Worm (Caenorhabditis elegans) whole organism, young adult: ENCODE measurements around the gene glb-16.

ENCODE experiments used
- B0336.3 ChIP-seq: fragments of 200-800 bp; sonication (Bioruptor generic); IDR thresholded peaks from 2 replicates; pipeline ENCODE4 v1.3.6; 2022; ENCODE audit warnings: missing genetic modification characterization, missing compliant biosample characterization
- C17E4.6 ChIP-seq: fragments of 200-800 bp; sonication (Bioruptor generic); IDR thresholded peaks from 2 replicates; pipeline ENCODE4 v1.3.6; 2022; ENCODE audit warnings: missing genetic modification reagents, missing genetic modification characterization, missing compliant biosample characterization
- F33H1.4 ChIP-seq: fragments of 200-800 bp; sonication (Bioruptor generic); IDR thresholded peaks from 2 replicates; pipeline ENCODE4 v1.3.6; 2022; ENCODE audit warnings: missing genetic modification reagents, missing genetic modification characterization, missing compliant biosample characterization
- T07F8.4 ChIP-seq: sonication (generic microtip); optimal IDR thresholded peaks from 2 replicates; lab custom pipeline; 2016; ENCODE audit warnings: mild to moderate bottlenecking, missing genetic modification characterization, moderate library complexity, missing compliant biosample characterization
- Y79H2A.3 ChIP-seq: fragments of 200-800 bp; sonication (Bioruptor generic); conservative IDR thresholded peaks from 2 replicates; pipeline ENCODE4 v1.3.6; 2022; ENCODE audit warnings: missing genetic modification reagents, missing genetic modification characterization, missing compliant biosample characterization
- aptf-2 ChIP-seq: fragments of 200-800 bp; sonication (Bioruptor generic); conservative IDR thresholded peaks from 2 replicates; pipeline ENCODE4 v1.3.6; 2022; ENCODE audit warnings: missing genetic modification reagents, missing genetic modification characterization, missing compliant biosample characterization
- atf-7 ChIP-seq: sonication (generic microtip); optimal IDR thresholded peaks from 2 replicates; lab custom pipeline; 2017; ENCODE audit warnings: mild to moderate bottlenecking, missing genetic modification characterization, missing compliant biosample characterization
- athp-1 ChIP-seq: sonication (generic microtip); optimal IDR thresholded peaks from 2 replicates; lab custom pipeline; 2017; ENCODE audit warnings: mild to moderate bottlenecking, missing genetic modification characterization, missing compliant biosample characterization
- attf-3 ChIP-seq: fragments of 200-800 bp; sonication (Bioruptor generic); conservative IDR thresholded peaks from 2 replicates; pipeline ENCODE4 v1.3.6; 2022; ENCODE audit warnings: missing genetic modification reagents, missing genetic modification characterization, missing compliant biosample characterization
- attf-5 ChIP-seq: fragments of 200-800 bp; sonication (Bioruptor generic); optimal IDR thresholded peaks from 2 replicates; lab custom pipeline; 2018; ENCODE audit warnings: mild to moderate bottlenecking, missing genetic modification characterization, missing compliant biosample characterization
- bed-1 ChIP-seq: fragments of 200-800 bp; sonication (Bioruptor generic); IDR thresholded peaks from 2 replicates; pipeline ENCODE4 v1.3.6; 2022; ENCODE audit warnings: missing genetic modification reagents, missing genetic modification characterization, missing compliant biosample characterization
- ccch-3 ChIP-seq: fragments of 200-800 bp; sonication (Bioruptor generic); optimal IDR thresholded peaks from 2 replicates; lab custom pipeline; 2018; ENCODE audit warnings: mild to moderate bottlenecking, missing genetic modification characterization, missing compliant biosample characterization
- ceh-100 ChIP-seq: fragments of 200-800 bp; sonication (Bioruptor generic); IDR thresholded peaks from 2 replicates; pipeline ENCODE4 v1.3.6; 2022; ENCODE audit warnings: missing genetic modification reagents, missing genetic modification characterization, missing compliant biosample characterization
- ceh-58 ChIP-seq: fragments of 200-800 bp; sonication (Bioruptor generic); IDR thresholded peaks from 2 replicates; pipeline ENCODE4 v1.3.6; 2022; ENCODE audit warnings: missing genetic modification characterization, missing compliant biosample characterization
- ceh-79 ChIP-seq: sonication (generic microtip); optimal IDR thresholded peaks from 2 replicates; lab custom pipeline; 2017; ENCODE audit warnings: mild to moderate bottlenecking, missing genetic modification characterization, missing compliant biosample characterization
- chd-7 ChIP-seq: sonication (generic microtip); optimal IDR thresholded peaks from 2 replicates; lab custom pipeline; 2016; ENCODE audit warnings: mild to moderate bottlenecking, missing genetic modification characterization, moderate library complexity, missing compliant biosample characterization
- egl-44 ChIP-seq: fragments of 200-800 bp; sonication (Bioruptor generic); IDR thresholded peaks from 2 replicates; pipeline ENCODE4 v1.3.6; 2022; ENCODE audit warnings: missing genetic modification reagents, missing genetic modification characterization, missing compliant biosample characterization
- egrh-3 ChIP-seq: fragments of 200-800 bp; sonication (Bioruptor generic); IDR thresholded peaks from 2 replicates; pipeline ENCODE4 v1.3.6; 2022; ENCODE audit warnings: missing genetic modification reagents, missing genetic modification characterization, missing compliant biosample characterization
- ets-4 ChIP-seq: fragments of 200-800 bp; sonication (Bioruptor generic); optimal IDR thresholded peaks from 2 replicates; lab custom pipeline; 2018; ENCODE audit warnings: mild to moderate bottlenecking, missing genetic modification characterization, missing compliant biosample characterization
- lin-40 ChIP-seq: sonication (generic microtip); optimal IDR thresholded peaks from 2 replicates; lab custom pipeline; 2016; ENCODE audit warnings: missing genetic modification characterization, mild to moderate bottlenecking, missing compliant biosample characterization, missing genotype, missing genetic modification reagents
- lin-54 ChIP-seq: fragments of 200-800 bp; sonication (Bioruptor generic); optimal IDR thresholded peaks from 2 replicates; lab custom pipeline; 2018; ENCODE audit warnings: mild to moderate bottlenecking, missing genetic modification characterization, missing compliant biosample characterization
- madf-8 ChIP-seq: fragments of 200-800 bp; sonication (Bioruptor generic); conservative IDR thresholded peaks from 2 replicates; pipeline ENCODE4 v1.3.6; 2022; ENCODE audit warnings: missing genetic modification reagents, missing genetic modification characterization, missing compliant biosample characterization
- mxl-1 ChIP-seq: sonication (generic microtip); optimal IDR thresholded peaks from 2 replicates; lab custom pipeline; 2016; ENCODE audit warnings: missing genetic modification characterization, missing compliant biosample characterization
- nfya-2 ChIP-seq: fragments of 200-800 bp; sonication (Bioruptor generic); IDR thresholded peaks from 2 replicates; pipeline ENCODE4 v1.3.6; 2022; ENCODE audit warnings: missing genetic modification reagents, missing genetic modification characterization, missing compliant biosample characterization
- nhr-80 ChIP-seq: sonication (generic microtip); optimal IDR thresholded peaks from 2 replicates; lab custom pipeline; 2016; ENCODE audit warnings: missing genetic modification characterization, missing compliant biosample characterization
- pha-4 ChIP-seq: fragments of 150-350 bp; sonication (generic microtip); optimal IDR thresholded peaks from 2 replicates; lab custom pipeline; 2014; ENCODE audit warnings: missing biosample characterization, missing genetic modification reagents, missing genetic modification characterization
- rec-8 ChIP-seq, 2 experiments: sonication (generic microtip); optimal IDR thresholded peaks; 2 replicates each; lab custom pipeline; 2016; ENCODE audit warnings: mild to moderate bottlenecking in 2 of 2, missing genetic modification characterization in 2 of 2, missing genetic modification reagents in 2 of 2, missing genotype in 2 of 2, missing biosample characterization in 1 of 2, missing compliant biosample characterization in 1 of 2, moderate library complexity in 1 of 2
- snpc-4 ChIP-seq, 5 experiments: fragments of 150-350 bp in 1 of 5; sonication (generic microtip) in 4 of 5; optimal IDR thresholded peaks; 2 replicates each; lab custom pipeline; 2014 to 2018; ENCODE audit warnings: missing genetic modification characterization in 5 of 5, missing biosample characterization in 3 of 5, antibody characterized with exemption in 2 of 5, mild to moderate bottlenecking in 2 of 5, missing compliant biosample characterization in 2 of 5, missing genotype in 2 of 5, moderate library complexity in 2 of 5, missing genetic modification reagents in 1 of 5
- somi-1 ChIP-seq: fragments of 200-800 bp; sonication (Bioruptor generic); optimal IDR thresholded peaks from 2 replicates; lab custom pipeline; 2018; ENCODE audit warnings: mild to moderate bottlenecking, missing genetic modification characterization, missing compliant biosample characterization
- tbp1 ChIP-seq: fragments of 200-800 bp; sonication (Bioruptor generic); optimal IDR thresholded peaks from 2 replicates; lab custom pipeline; 2018; ENCODE audit warnings: mild to moderate bottlenecking, missing genetic modification characterization, missing compliant biosample characterization
- tbx-9 ChIP-seq: sonication (generic microtip); optimal IDR thresholded peaks from 2 replicates; lab custom pipeline; 2016; ENCODE audit warnings: borderline replicate concordance, missing genetic modification characterization, inconsistent platforms, missing compliant biosample characterization
- zfh-2 ChIP-seq: fragments of 200-800 bp; sonication (Bioruptor generic); conservative IDR thresholded peaks from 2 replicates; pipeline ENCODE4 v1.3.6; 2022; ENCODE audit warnings: missing genetic modification reagents, missing genetic modification characterization, missing compliant biosample characterization

The glb-16 gene

ce11 chrX:7537742-7538268, 2.1 kb downstream of the glb-16 start, which contains the start of gene dpy-7:
dpy-7 (minus strand) TSS chrX:7537792.
- TF ChIP-seq egrh-3 (GFP tag; lab: Robert Waterston, UW) (no peak), mxl-1 (tag; lab: Kevin White, UChicago) (no peak), athp-1 (tag; lab: Kevin White, UChicago) (no peak), attf-5 (GFP tag; lab: Kevin White, UChicago) (no peak), tbx-9 (tag; lab: Kevin White, UChicago) (no peak), ceh-79 (tag; lab: Kevin White, UChicago) (no peak), nhr-80 (tag; lab: Kevin White, UChicago) (no peak), ceh-100 (no peak), pha-4 (tag; lab: Kevin White, UChicago) (no peak), ceh-58 (GFP tag; lab: Robert Waterston, UW) (no peak), somi-1 (GFP tag; lab: Kevin White, UChicago) (no peak)

DNA sequence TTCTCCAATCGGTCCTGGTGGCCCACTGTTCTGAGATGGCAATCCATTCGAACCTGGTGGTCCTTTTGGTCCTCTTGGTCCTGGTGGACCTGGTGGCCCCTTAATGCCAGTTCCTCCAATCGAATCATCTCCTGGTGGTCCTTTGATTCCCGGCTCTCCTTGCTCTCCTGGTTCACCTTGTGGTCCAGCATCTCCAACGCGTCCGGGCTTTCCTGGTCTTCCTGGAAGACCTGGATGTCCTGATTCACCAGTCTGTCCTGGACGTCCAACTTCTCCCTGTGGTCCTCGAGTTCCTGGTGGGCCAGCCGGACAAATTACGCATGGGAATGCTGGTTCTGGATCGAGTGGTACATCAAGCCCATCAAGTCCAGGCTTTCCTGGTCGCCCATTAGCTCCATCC, 3.1 kb downstream of the glb-16 start:
- TF ChIP-seq egrh-3 (GFP tag; lab: Robert Waterston, UW) (0 out of 2 replicates have a peak, but pooled peaks have one; percentile 2), zfh-2 (GFP tag; lab: Robert Waterston, UW) (peak; percentile 82), ets-4 (GFP tag; lab: Kevin White, UChicago) (no peak)

- TF ChIP-seq lin-40 (no peak), zfh-2 (GFP tag; lab: Robert Waterston, UW) (0 out of 2 replicates have a peak, but pooled peaks have one; percentile 23)
Observed at ce11 chrX:7534454-7534853, 5.5 kb downstream of the glb-16 start.

- TF ChIP-seq atf-7 (tag; lab: Kevin White, UChicago) (no peak), tbp1 (GFP tag; lab: Kevin White, UChicago) (no peak), egl-44 (GFP tag; lab: Robert Waterston, UW) (no peak)
Observed at ce11 chrX:7532632-7533031, 7.3 kb downstream of the glb-16 start, which contains the start of gene ceh-14. ceh-14 (minus strand) TSS chrX:7532732.

DNA sequence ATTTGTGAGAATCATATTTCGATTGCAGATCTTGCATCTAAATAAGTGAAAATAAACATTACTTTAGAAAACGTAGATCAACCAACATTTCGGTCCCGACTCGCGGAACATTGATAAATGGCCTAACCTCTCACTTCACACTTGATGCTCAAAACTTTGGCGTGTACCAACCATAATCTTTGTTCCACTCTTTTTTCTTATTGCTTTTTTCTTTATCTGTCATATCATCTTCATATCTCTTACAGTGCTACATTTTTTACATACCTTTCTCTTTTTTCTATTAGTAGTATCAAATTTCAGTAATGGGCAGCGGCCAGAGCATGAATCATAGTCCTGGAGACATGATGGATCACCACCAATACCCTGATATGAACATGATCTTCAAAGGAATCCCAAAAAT, 14.7 kb downstream of the glb-16 start, which contains the start of gene F46C8.3:
TSS of gene F46C8.3 (plus strand) at position 301 of the 400 bp plus-strand sequence.
- no peak for TF ChIP-seq T07F8.4
- TF ChIP-seq, all 124 proteins: peak for 0

ce11 chrX:7523799-7524198, 16.1 kb downstream of the glb-16 start:
- TF ChIP-seq attf-3 (no peak), zfh-2 (GFP tag; lab: Robert Waterston, UW) (0 out of 2 replicates have a peak, but pooled peaks have one; percentile 29)
- TF ChIP-seq, all 124 proteins: peak for 1

ce11 chrX:7522595-7522994, 17.3 kb downstream of the glb-16 start:
- TF ChIP-seq rec-8 (tag; optimal IDR thresholded peaks at IDR 0.05; lab: Kevin White, UChicago) (no peak), nfya-2 (GFP tag; lab: Robert Waterston, UW) (no peak), T07F8.4 (no peak), egl-44 (GFP tag; lab: Robert Waterston, UW) (no peak), Y79H2A.3 (no peak), F33H1.4 (GFP tag; lab: Robert Waterston, UW) (no peak), madf-8 (GFP tag; lab: Robert Waterston, UW) (no peak), ccch-3 (GFP tag; lab: Kevin White, UChicago) (no peak), zfh-2 (GFP tag; lab: Robert Waterston, UW) (no peak), aptf-2 (GFP tag; lab: Robert Waterston, UW) (no peak), chd-7 (tag; lab: Kevin White, UChicago) (no peak), bed-1 (GFP tag; lab: Robert Waterston, UW) (no peak), mxl-1 (tag; lab: Kevin White, UChicago) (no peak), snpc-4 (GFP tag; optimal IDR thresholded peaks at IDR 0.05; lab: Kevin White, UChicago) (no peak), snpc-4 (tag; optimal IDR thresholded peaks at IDR 0.05; lab: Kevin White, UChicago) (no peak), lin-54 (GFP tag; lab: Kevin White, UChicago) (no peak), B0336.3 (no peak), C17E4.6 (GFP tag; lab: Robert Waterston, UW) (no peak), tbp1 (GFP tag; lab: Kevin White, UChicago) (no peak)
